Fruit fly (Drosophila melanogaster) whole organism, prepupa: ENCODE measurements around the gene CG11370.
"Not testable (repeated sequence)": the region's sequence is repeated elsewhere in the genome, so short reads cannot be mapped to it uniquely, and the experiment has no call there.

Source experiments
- CG10631 ChIP-seq: fragments of 200-800 bp; sonication (Bioruptor generic); optimal IDR thresholded peaks from 2 replicates; lab custom pipeline; 2016; ENCODE audit warnings: missing biosample characterization, missing genetic modification characterization
- CG10669 ChIP-seq: fragments of 200-800 bp; sonication (Bioruptor generic); optimal IDR thresholded peaks from 3 replicates; lab custom pipeline; 2018; ENCODE audit warnings: missing biosample characterization, mild to moderate bottlenecking, missing genetic modification characterization, moderate library complexity
- CG11762 ChIP-seq: fragments of 200-800 bp; sonication (Bioruptor generic); optimal IDR thresholded peaks from 3 replicates; lab custom pipeline; 2016; ENCODE audit warnings: missing biosample characterization, missing genetic modification characterization; ENCODE audit not compliant: insufficient read depth
- CG15336 ChIP-seq: fragments of 200-800 bp; sonication (Bioruptor generic); IDR thresholded peaks from 2 replicates; pipeline ENCODE4 v1.3.6; 2022; ENCODE audit warnings: missing biosample characterization, missing genetic modification characterization
- CG3032 ChIP-seq: fragments of 200-800 bp; optimal IDR thresholded peaks from 2 replicates; lab custom pipeline; 2019; ENCODE audit warnings: missing biosample characterization, mild to moderate bottlenecking, missing genetic modification characterization, moderate library complexity
- CG31627 ChIP-seq: fragments of 200-800 bp; sonication (Bioruptor generic); optimal IDR thresholded peaks from 3 replicates; lab custom pipeline; 2016; ENCODE audit warnings: missing biosample characterization, missing genetic modification characterization
- CG32006 ChIP-seq: fragments of 200-800 bp; sonication (Bioruptor generic); optimal IDR thresholded peaks from 3 replicates; lab custom pipeline; 2017; ENCODE audit warnings: missing biosample characterization, mild to moderate bottlenecking, missing genetic modification characterization
- CG3919 ChIP-seq: fragments of 200-800 bp; sonication (Bioruptor generic); optimal IDR thresholded peaks from 3 replicates; lab custom pipeline; 2016; ENCODE audit warnings: missing biosample characterization, missing genetic modification characterization
- CG6854 ChIP-seq: fragments of 200-800 bp; sonication (Bioruptor generic); optimal IDR thresholded peaks from 2 replicates; lab custom pipeline; 2017; ENCODE audit warnings: missing biosample characterization, mild to moderate bottlenecking, missing genetic modification characterization
- CG7368 ChIP-seq: fragments of 200-800 bp; sonication (Bioruptor generic); optimal IDR thresholded peaks from 3 replicates; lab custom pipeline; 2016; ENCODE audit warnings: missing biosample characterization, missing genetic modification characterization
- CG8119 ChIP-seq: fragments of 200-800 bp; sonication (Bioruptor generic); IDR thresholded peaks from 3 replicates; pipeline ENCODE4 v1.3.6; 2022; ENCODE audit warnings: missing biosample characterization, missing genetic modification characterization
- CG8319 ChIP-seq: fragments of 200-800 bp; sonication (Bioruptor generic); optimal IDR thresholded peaks from 3 replicates; lab custom pipeline; 2016; ENCODE audit warnings: missing biosample characterization, missing genetic modification characterization
- Eip78C ChIP-seq: fragments of 200-800 bp; sonication (Bioruptor generic); peaks from one replicate; lab custom pipeline; 2016; ENCODE audit warnings: missing biosample characterization, missing genetic modification characterization
- Gug ChIP-seq: fragments of 200-800 bp; sonication (Bioruptor generic); IDR thresholded peaks from 2 replicates; pipeline ENCODE4 v1.3.6; 2022; ENCODE audit warnings: missing biosample characterization, missing genetic modification characterization
- Hr38 ChIP-seq: sonication (Bioruptor generic); optimal IDR thresholded peaks from 2 replicates; lab custom pipeline; 2016; ENCODE audit warnings: missing biosample characterization, missing genetic modification characterization
- Hr4 ChIP-seq: fragments of 200-800 bp; sonication (Bioruptor generic); optimal IDR thresholded peaks from 3 replicates; lab custom pipeline; 2016; ENCODE audit warnings: missing biosample characterization, missing genetic modification characterization
- Met ChIP-seq: fragments of 200-800 bp; sonication (Bioruptor generic); optimal IDR thresholded peaks from 3 replicates; lab custom pipeline; 2016; ENCODE audit warnings: missing biosample characterization, missing genetic modification characterization
- Smox ChIP-seq: fragments of 200-800 bp; sonication (Bioruptor generic); optimal IDR thresholded peaks from 3 replicates; lab custom pipeline; 2016; ENCODE audit warnings: missing biosample characterization, missing genetic modification characterization
- achi ChIP-seq: fragments of 200-800 bp; sonication (Bioruptor generic); optimal IDR thresholded peaks from 3 replicates; lab custom pipeline; 2016; ENCODE audit warnings: missing biosample characterization, missing genetic modification characterization
- acj6 ChIP-seq: fragments of 200-800 bp; sonication (Bioruptor generic); optimal IDR thresholded peaks from 3 replicates; lab custom pipeline; 2016; ENCODE audit warnings: missing biosample characterization, missing genetic modification characterization
- dac ChIP-seq: fragments of 200-800 bp; sonication (Bioruptor generic); optimal IDR thresholded peaks from 2 replicates; lab custom pipeline; 2017; ENCODE audit warnings: missing biosample characterization, mild to moderate bottlenecking, missing genetic modification characterization
- fd59A ChIP-seq: fragments of 200-800 bp; sonication (Bioruptor generic); optimal IDR thresholded peaks from 2 replicates; lab custom pipeline; 2017; ENCODE audit warnings: missing biosample characterization, mild to moderate bottlenecking, missing genetic modification characterization, missing genetic modification reagents
- fd85E ChIP-seq: fragments of 200-800 bp; sonication (Bioruptor generic); optimal IDR thresholded peaks from 3 replicates; lab custom pipeline; 2016; ENCODE audit warnings: missing biosample characterization, missing genetic modification characterization
- fkh ChIP-seq: fragments of 200-800 bp; sonication (Bioruptor generic); optimal IDR thresholded peaks from 3 replicates; lab custom pipeline; 2017; ENCODE audit warnings: missing biosample characterization, mild to moderate bottlenecking, missing genetic modification characterization, moderate library complexity
- net ChIP-seq: fragments of 200-800 bp; sonication (Bioruptor generic); optimal IDR thresholded peaks from 3 replicates; lab custom pipeline; 2016; ENCODE audit warnings: missing biosample characterization, missing genetic modification characterization
- salr ChIP-seq, 2 experiments: fragments of 200-800 bp; sonication (Bioruptor generic); optimal IDR thresholded peaks; 3 replicates each; lab custom pipeline; 2016 to 2018; ENCODE audit warnings: missing biosample characterization in 2 of 2, missing genetic modification characterization in 2 of 2, mild to moderate bottlenecking in 1 of 2
- spab ChIP-seq: fragments of 200-800 bp; sonication (Bioruptor generic); optimal IDR thresholded peaks from 2 replicates; lab custom pipeline; 2017; ENCODE audit warnings: missing biosample characterization, mild to moderate bottlenecking, missing genetic modification characterization, missing genetic modification reagents
- svp ChIP-seq: fragments of 200-800 bp; sonication (Bioruptor generic); peaks from one replicate; lab custom pipeline; 2016; ENCODE audit warnings: missing biosample characterization, missing genetic modification characterization
- topi ChIP-seq: fragments of 200-800 bp; sonication (Bioruptor generic); optimal IDR thresholded peaks from 3 replicates; lab custom pipeline; 2016; ENCODE audit warnings: missing biosample characterization, missing genetic modification characterization

CG11370 gene

dm6 chr3L:22669275-22670006 lies 42.5 kb upstream of the CG11370 start, which contains the start of gene Jhbp6:
Jhbp6 (plus strand) TSS chr3L:22669956.
- no peak for TF ChIP-seq Hr38 (GFP tag; lab: Kevin White, UChicago)
- peak; percentile 59 for TF ChIP-seq fkh (GFP tag; lab: Kevin White, UChicago)
- TF ChIP-seq svp (GFP tag; lab: Kevin White, UChicago) = peak; percentile 45
- TF ChIP-seq CG3032 (tag; lab: Kevin White, UChicago) = no peak

- no peak for TF ChIP-seq fkh (GFP tag; lab: Kevin White, UChicago)
- TF ChIP-seq CG7368 (GFP tag; lab: Kevin White, UChicago) = no peak
- no peak for TF ChIP-seq CG31627 (GFP tag; lab: Kevin White, UChicago)
- TF ChIP-seq CG3919 (GFP tag; lab: Kevin White, UChicago) = no peak
- TF ChIP-seq CG15336 (GFP tag; lab: Robert Waterston, UW) = no peak
- TF ChIP-seq Hr4 (GFP tag; lab: Kevin White, UChicago) = no peak
- TF ChIP-seq Gug (GFP tag; lab: Robert Waterston, UW) = no peak
- TF ChIP-seq topi (GFP tag; lab: Kevin White, UChicago) = no peak
- no peak for TF ChIP-seq CG3032 (tag; lab: Kevin White, UChicago)
- TF ChIP-seq dac (GFP tag; lab: Kevin White, UChicago) = no peak
- TF ChIP-seq, all 60 proteins: peak for 0
These were observed 41.8 kb upstream of the CG11370 start for dm6 chr3L:22670174-22670573.

dm6 chr3L:22671699-22672276 lies 40.2 kb upstream of the CG11370 start:
- no peak for TF ChIP-seq CG32006 (GFP tag; lab: Kevin White, UChicago)
- peak; percentile 55 for TF ChIP-seq fkh (GFP tag; lab: Kevin White, UChicago)
- TF ChIP-seq, all 60 proteins: peak for 1

dm6 chr3L:22680932-22681331 lies 31.0 kb upstream of the CG11370 start:
- no peak for TF ChIP-seq CG11762 (GFP tag; lab: Kevin White, UChicago)
- TF ChIP-seq CG3032 (tag; lab: Kevin White, UChicago) = peak; percentile 61
- TF ChIP-seq, all 60 proteins: peak for 1

- TF ChIP-seq CG8119 (GFP tag; lab: Robert Waterston, UW) = no peak
- TF ChIP-seq CG3919 (GFP tag; lab: Kevin White, UChicago) = no peak
- TF ChIP-seq Eip78C (GFP tag; lab: Kevin White, UChicago) = no peak
- no peak for TF ChIP-seq fd85E (GFP tag; lab: Kevin White, UChicago)
- no peak for TF ChIP-seq spab
- no peak for TF ChIP-seq acj6 (GFP tag; lab: Kevin White, UChicago)
- no peak for TF ChIP-seq CG6854 (GFP tag; lab: Kevin White, UChicago)
- TF ChIP-seq CG8319 (GFP tag; lab: Kevin White, UChicago) = no peak
- no peak for TF ChIP-seq CG10631 (GFP tag; lab: Kevin White, UChicago)
- no peak for TF ChIP-seq fd59A (GFP tag; lab: Kevin White, UChicago)
- no peak for TF ChIP-seq achi
- TF ChIP-seq Gug (GFP tag; lab: Robert Waterston, UW) = no peak
- no peak for TF ChIP-seq CG7368 (GFP tag; lab: Kevin White, UChicago)
- no peak for TF ChIP-seq salr (GFP tag; optimal IDR thresholded peaks at IDR 0.05; lab: Kevin White, UChicago)
- no peak for TF ChIP-seq CG3032 (tag; lab: Kevin White, UChicago)
- TF ChIP-seq CG10669 (GFP tag; lab: Kevin White, UChicago) = no peak
- no peak for TF ChIP-seq Met (GFP tag; lab: Kevin White, UChicago)
- no peak for TF ChIP-seq net (GFP tag; lab: Kevin White, UChicago)
These were observed 25.0 kb upstream of the CG11370 start, which contains the start of the genes CG14455 and CG14456 for dm6 chr3L:22686987-22687386. CG14455 (minus strand) TSS chr3L:22687087. CG14456 (plus strand) TSS chr3L:22687222.

dm6 chr3L:22692428-22692827 lies 19.5 kb upstream of the CG11370 start, which contains the start of gene CG14454:
CG14454 (minus strand) TSS chr3L:22692528.
- not testable (repeated sequence) for TF ChIP-seq CG11762, Smox, Met (GFP tag; lab: Kevin White, UChicago)
